Worm (Caenorhabditis elegans): ENCODE results near the gene cyp-33C3.

DNA sequence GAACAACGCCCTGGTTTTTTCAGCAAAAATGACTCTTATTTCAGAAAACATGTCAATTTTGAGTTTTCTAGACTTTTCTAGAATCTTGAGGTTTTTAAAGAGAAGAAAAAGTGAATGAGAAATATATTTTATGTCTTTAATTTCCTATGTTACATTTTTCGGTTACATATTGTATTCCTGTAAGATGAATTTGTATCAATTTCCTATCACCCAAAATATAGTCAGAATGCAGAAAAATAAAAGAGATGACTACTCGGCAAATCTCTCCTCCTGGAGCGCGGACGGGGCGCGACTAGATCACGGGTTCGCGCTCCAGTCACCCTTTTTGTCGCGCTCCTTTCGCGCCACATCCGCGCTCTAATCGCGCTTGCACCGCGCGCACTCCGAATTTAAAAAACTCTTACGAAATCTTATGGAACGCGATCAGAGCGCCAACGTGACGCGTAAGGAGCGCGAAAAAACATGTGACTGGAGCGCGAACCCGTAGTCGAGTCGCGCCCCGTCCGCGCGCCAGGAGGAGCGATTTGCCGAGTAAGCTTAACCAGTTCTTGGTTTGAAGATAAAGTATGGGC lies 12.1 kb downstream of the cyp-33C3 start, which contains the start of gene str-253:
- TF ChIP-seq cog-1 (tag; optimal IDR thresholded peaks at IDR 0.05) = no peak
- TF ChIP-seq klf-2 (GFP tag; conservative IDR thresholded peaks at IDR 0.05) = no peak

Data from whole organism, midembryonic.